Worm (Caenorhabditis elegans): Measurements from ENCODE around the gene anmt-1.
A peak's percentile ranks its signal among the peaks of the same experiment; 100 is the strongest.

The anmt-1 gene

DNA sequence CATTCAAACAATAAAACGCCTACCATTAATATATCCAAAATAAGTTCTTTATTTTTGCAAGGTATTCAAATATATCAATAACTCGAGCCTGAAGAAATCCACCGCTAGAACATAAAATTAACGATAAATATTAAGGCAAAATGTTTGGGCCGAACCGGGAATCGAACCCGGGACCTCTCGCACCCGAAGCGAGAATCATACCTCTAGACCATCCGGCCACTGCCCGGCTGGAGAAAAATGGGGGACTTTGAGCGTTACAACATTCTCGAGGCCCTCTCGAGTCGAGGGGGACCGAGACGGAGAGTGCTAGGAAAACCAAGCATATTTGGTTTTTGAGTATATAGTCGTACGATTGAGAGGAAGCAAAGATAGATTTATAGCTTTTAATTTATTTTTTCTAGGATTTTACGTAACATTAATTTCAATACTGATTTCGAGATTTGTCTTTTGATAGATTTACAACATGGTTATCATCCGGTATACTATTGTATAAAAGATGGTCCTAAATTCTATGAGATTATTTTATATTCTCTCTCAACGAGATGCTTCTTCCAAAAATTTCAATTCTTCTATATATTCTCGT is 34.3 kb upstream of the anmt-1 start, which contains the start of gene flp-23 (continued):
- TF ChIP-seq nhr-90 (tag; optimal IDR thresholded peaks at IDR 0.05; ENCODE audit: poor library complexity) = peak; percentile 22
- no peak for TF ChIP-seq zag-1 (tag; optimal IDR thresholded peaks at IDR 0.05)
- TF ChIP-seq nhr-85 (tag) = no peak
- TF ChIP-seq sptf-1 (tag; optimal IDR thresholded peaks at IDR 0.05) = no peak
- TF ChIP-seq swsn-7 (tag; optimal IDR thresholded peaks at IDR 0.05) = peak; percentile 48
- no peak for TF ChIP-seq unc-62 (GFP tag; optimal IDR thresholded peaks at IDR 0.05)
- TF ChIP-seq C16A3.4 (tag; optimal IDR thresholded peaks at IDR 0.05) = peak; percentile 12
- TF ChIP-seq ama-1 (optimal IDR thresholded peaks at IDR 0.05) = no peak
- TF ChIP-seq pqm-1 (tag; optimal IDR thresholded peaks at IDR 0.05) = no peak
- no peak for TF ChIP-seq Y116A8C.19 (tag; optimal IDR thresholded peaks at IDR 0.05; ENCODE audit: borderline replicate concordance)
- no peak for TF ChIP-seq nhr-28 (tag; optimal IDR thresholded peaks at IDR 0.05)
- peak; percentile 29 to 50 for TF ChIP-seq lsy-2 (tag; optimal IDR thresholded peaks at IDR 0.05)
- TF ChIP-seq elt-3 (tag; optimal IDR thresholded peaks at IDR 0.05) = no peak
- TF ChIP-seq nhr-76 (tag; optimal IDR thresholded peaks at IDR 0.05) = no peak
- peak; percentile 9 for TF ChIP-seq nhr-20 (tag; optimal IDR thresholded peaks at IDR 0.05)
- no peak for TF ChIP-seq fkh-4 (tag; optimal IDR thresholded peaks at IDR 0.05; ENCODE audit: borderline replicate concordance)
- no peak for TF ChIP-seq lin-39 (tag; optimal IDR thresholded peaks at IDR 0.05)
- TF ChIP-seq unc-130 (tag; optimal IDR thresholded peaks at IDR 0.05) = no peak
- TF ChIP-seq F16B12.6 (tag; optimal IDR thresholded peaks at IDR 0.05) = no peak
- TF ChIP-seq ceh-88 (GFP tag; IDR thresholded peaks at IDR 0.05) = no peak
- TF ChIP-seq lir-3 (tag; optimal IDR thresholded peaks at IDR 0.05; ENCODE audit: poor library complexity) = peak; percentile 17
- no peak for TF ChIP-seq unc-30 (tag; optimal IDR thresholded peaks at IDR 0.05)
- peak; percentile 52 for TF ChIP-seq lin-14 (GFP tag; optimal IDR thresholded peaks at IDR 0.05)
- TF ChIP-seq C34B4.2 (tag; optimal IDR thresholded peaks at IDR 0.05) = no peak
- TF ChIP-seq aly-2 (tag; optimal IDR thresholded peaks at IDR 0.05) = no peak
- no peak for TF ChIP-seq grh-1 (GFP tag; IDR thresholded peaks at IDR 0.05)
- no peak for TF ChIP-seq ceh-8 (GFP tag; optimal IDR thresholded peaks at IDR 0.05)
- TF ChIP-seq efl-1 (optimal IDR thresholded peaks at IDR 0.05) = peak; percentile 19 to 34
- peak in 1 of 2 experiments; percentile 33 for TF ChIP-seq efl-1 (GFP tag; optimal IDR thresholded peaks at IDR 0.05 in 1 of 2)
- no peak for TF ChIP-seq C04F5.9 (tag; optimal IDR thresholded peaks at IDR 0.05)
- no peak for TF ChIP-seq hlh-17 (GFP tag; optimal IDR thresholded peaks at IDR 0.05; ENCODE audit: borderline replicate concordance)
- TF ChIP-seq unc-98 (GFP tag; IDR thresholded peaks at IDR 0.05) = no peak
- peak; percentile 62 for TF ChIP-seq snu-23 (GFP tag; optimal IDR thresholded peaks at IDR 0.05)
- peak; percentile 47 for TF ChIP-seq rnt-1 (tag; optimal IDR thresholded peaks at IDR 0.05)
- TF ChIP-seq mep-1 (tag; optimal IDR thresholded peaks at IDR 0.05) = peak; percentile 20
- peak; percentile 36 for TF ChIP-seq skn-1 (tag; optimal IDR thresholded peaks at IDR 0.05)
- no peak for TF ChIP-seq fos-1 (tag; optimal IDR thresholded peaks at IDR 0.05)
- no peak for TF ChIP-seq nhr-77 (tag; optimal IDR thresholded peaks at IDR 0.05)
- TF ChIP-seq ceh-82 (tag; optimal IDR thresholded peaks at IDR 0.05) = peak in 1 of 3 experiments; percentile 37
- no peak for TF ChIP-seq hlh-4 (tag; optimal IDR thresholded peaks at IDR 0.05)
- peak; percentile 62 for TF ChIP-seq nhr-71 (tag; optimal IDR thresholded peaks at IDR 0.05)
- TF ChIP-seq ces-1 (GFP tag; optimal IDR thresholded peaks at IDR 0.05) = no peak
- no peak for TF ChIP-seq egl-13 (tag; optimal IDR thresholded peaks at IDR 0.05)
- TF ChIP-seq ceh-90 (tag; optimal IDR thresholded peaks at IDR 0.05) = no peak

ce11 chrIII:8652112-8652694 is 32.4 kb upstream of the anmt-1 start:
- peak; percentile 3 for TF ChIP-seq elt-2 (tag; optimal IDR thresholded peaks at IDR 0.05)
- peak; percentile 0 for TF ChIP-seq nhr-20 (tag; optimal IDR thresholded peaks at IDR 0.05)
- TF ChIP-seq ceh-88 (GFP tag; IDR thresholded peaks at IDR 0.05) = 0 out of 2 replicates have a peak, but pooled peaks have one; percentile 31
- peak; percentile 14; the same call in 1 of the 2 replicates for TF ChIP-seq nhr-19 (GFP tag; conservative IDR thresholded peaks at IDR 0.05)
- no peak for TF ChIP-seq efl-1 (optimal IDR thresholded peaks at IDR 0.05)
- no peak for TF ChIP-seq efl-1 (GFP tag; optimal IDR thresholded peaks at IDR 0.05 in 1 of 2)
- TF ChIP-seq nhr-85 (tag) = peak; percentile 19
- no peak for TF ChIP-seq unc-98 (GFP tag; IDR thresholded peaks at IDR 0.05)
- peak; percentile 88 for TF ChIP-seq ama-1 (optimal IDR thresholded peaks at IDR 0.05)
- TF ChIP-seq nhr-90 (tag; optimal IDR thresholded peaks at IDR 0.05; ENCODE audit: poor library complexity) = peak; percentile 47
- TF ChIP-seq tbx-2 (tag; optimal IDR thresholded peaks at IDR 0.05) = peak; percentile 13
- TF ChIP-seq C16A3.4 (tag; optimal IDR thresholded peaks at IDR 0.05) = no peak
